Worm (Caenorhabditis elegans): ENCODE results near the gene nrsn-1.

ce11 chrV:3738409-3738808, 22.6 kb upstream of the nrsn-1 start:
- TF ChIP-seq flt-1 (GFP tag; IDR thresholded peaks at IDR 0.05) (no peak), T22C8.4 (GFP tag; IDR thresholded peaks at IDR 0.05) (no peak), ztf-29 (GFP tag; IDR thresholded peaks at IDR 0.05) (no peak)

All from whole organism, midembryonic.